Worm (Caenorhabditis elegans) whole organism, L1 larva: ENCODE measurements around the gene adt-2.

Source experiments
- egl-27 ChIP-seq, 2 experiments: fragments of 150-350 bp in 1 of 2; sonication (generic microtip); optimal IDR thresholded peaks; 3 replicates each; lab custom pipeline; 2017 to 2018; ENCODE audit warnings: missing biosample characterization in 2 of 2, missing genetic modification characterization in 2 of 2, missing genetic modification reagents in 2 of 2
- fkh-10 ChIP-seq: sonication (generic microtip); optimal IDR thresholded peaks from 2 replicates; lab custom pipeline; 2017; ENCODE audit warnings: missing biosample characterization, missing genetic modification reagents, missing genetic modification characterization
- jun-1 ChIP-seq: fragments of 150-350 bp; optimal IDR thresholded peaks from 2 replicates; lab custom pipeline; 2014; ENCODE audit warnings: missing biosample characterization, missing genetic modification reagents, missing genetic modification characterization
- mef-2 ChIP-seq: fragments of 150-350 bp; optimal IDR thresholded peaks from 2 replicates; lab custom pipeline; 2014; ENCODE audit warnings: missing biosample characterization, missing genetic modification characterization
- nhr-12 ChIP-seq: sonication (generic microtip); optimal IDR thresholded peaks from 2 replicates; lab custom pipeline; 2017; ENCODE audit warnings: missing biosample characterization, missing genetic modification characterization
- snu-23 ChIP-seq: sonication (generic microtip); optimal IDR thresholded peaks from 2 replicates; lab custom pipeline; 2016; ENCODE audit warnings: missing genetic modification characterization, missing compliant biosample characterization
- sox-4 ChIP-seq: sonication (generic microtip); optimal IDR thresholded peaks from 2 replicates; lab custom pipeline; 2016; ENCODE audit warnings: missing genetic modification characterization, missing compliant biosample characterization
- unc-62 ChIP-seq: fragments of 150-350 bp; optimal IDR thresholded peaks from 2 replicates; lab custom pipeline; 2014; ENCODE audit warnings: missing biosample characterization, missing genetic modification reagents, missing genetic modification characterization

DNA sequence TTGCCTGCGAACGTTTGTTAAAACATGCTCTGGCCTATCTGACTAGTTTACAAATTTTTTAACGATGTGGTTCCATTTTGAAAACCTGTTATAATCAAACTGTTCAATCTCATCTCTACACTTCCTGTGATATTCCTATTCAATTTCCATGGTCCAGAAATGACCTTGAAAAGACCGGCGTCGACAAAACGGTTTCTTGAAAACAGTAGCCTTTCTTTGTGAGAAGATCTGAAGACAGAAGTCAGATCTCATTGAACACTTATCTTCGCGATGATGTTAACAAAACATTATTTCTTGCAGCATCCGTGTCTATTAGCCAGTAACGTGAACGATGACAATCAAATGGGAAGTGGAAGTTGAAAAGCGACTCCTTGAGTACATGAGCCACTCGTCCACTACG, 10.6 kb downstream of the adt-2 start, which contains the start of gene C44E12.1:
- TF ChIP-seq unc-62 (no peak), egl-27 (tag; optimal IDR thresholded peaks at IDR 0.05; lab: Kevin White, UChicago) (no peak), nhr-12 (tag; lab: Kevin White, UChicago) (no peak), mef-2 (no peak), fkh-10 (no peak), snu-23 (GFP tag; lab: Kevin White, UChicago) (no peak), jun-1 (tag; lab: Kevin White, UChicago) (no peak), sox-4 (no peak)
